Worm (Caenorhabditis elegans) whole organism, late embryonic: ENCODE measurements around the gene try-14.

Experiments
- C08G9.2 ChIP-seq: sonication (generic microtip); optimal IDR thresholded peaks from 2 replicates; lab custom pipeline; 2016; ENCODE audit warnings: mild to moderate bottlenecking, missing genetic modification characterization, moderate library complexity, missing compliant biosample characterization
- C38D4.7 ChIP-seq: fragments of 200-800 bp; sonication (Bioruptor generic); optimal IDR thresholded peaks from 2 replicates; lab custom pipeline; 2018; ENCODE audit warnings: mild to moderate bottlenecking, missing genetic modification characterization, moderate library complexity, missing compliant biosample characterization
- K09A11.1 ChIP-seq: sonication (generic microtip); optimal IDR thresholded peaks from 2 replicates; lab custom pipeline; 2017; ENCODE audit warnings: antibody characterized with exemption, mild to moderate bottlenecking, missing genetic modification characterization, missing compliant biosample characterization; ENCODE audit not compliant: insufficient read depth
- Y22D7AL.16 ChIP-seq: sonication (generic microtip); optimal IDR thresholded peaks from 2 replicates; lab custom pipeline; 2016; ENCODE audit warnings: missing genetic modification characterization, missing compliant biosample characterization
- ahr-1 ChIP-seq: sonication (generic microtip); optimal IDR thresholded peaks from 2 replicates; lab custom pipeline; 2016; ENCODE audit warnings: missing genetic modification characterization, missing compliant biosample characterization
- ceh-14 ChIP-seq: sonication (generic microtip); optimal IDR thresholded peaks from 2 replicates; lab custom pipeline; 2016; ENCODE audit warnings: missing genotype, missing genetic modification characterization, missing compliant biosample characterization
- ceh-2 ChIP-seq: sonication (generic microtip); optimal IDR thresholded peaks from 2 replicates; lab custom pipeline; 2016; ENCODE audit warnings: missing genotype, missing genetic modification characterization, missing compliant biosample characterization
- ceh-22 ChIP-seq: sonication (generic microtip); optimal IDR thresholded peaks from 2 replicates; lab custom pipeline; 2017; ENCODE audit warnings: missing biosample characterization, missing genetic modification characterization
- ceh-24 ChIP-seq: sonication (generic microtip); optimal IDR thresholded peaks from 2 replicates; lab custom pipeline; 2016; ENCODE audit warnings: mild to moderate bottlenecking, missing genetic modification characterization, missing compliant biosample characterization
- ceh-30 ChIP-seq: fragments of 150-350 bp; optimal IDR thresholded peaks from 2 replicates; lab custom pipeline; 2014; ENCODE audit warnings: missing biosample characterization, missing genetic modification characterization
- ceh-31 ChIP-seq: sonication (generic microtip); optimal IDR thresholded peaks from 2 replicates; lab custom pipeline; 2016; ENCODE audit warnings: missing genetic modification characterization, missing compliant biosample characterization
- ceh-34 ChIP-seq: sonication (generic microtip); optimal IDR thresholded peaks from 2 replicates; lab custom pipeline; 2016; ENCODE audit warnings: mild to moderate bottlenecking, missing genetic modification characterization, missing compliant biosample characterization
- ceh-6 ChIP-seq: fragments of 200-800 bp; sonication (Bioruptor generic); optimal IDR thresholded peaks from 2 replicates; lab custom pipeline; 2018; ENCODE audit warnings: mild to moderate bottlenecking, missing genetic modification characterization, missing compliant biosample characterization
- ets-4 ChIP-seq: sonication (generic microtip); optimal IDR thresholded peaks from 2 replicates; lab custom pipeline; 2016; ENCODE audit warnings: missing genetic modification characterization, missing compliant biosample characterization
- fax-1 ChIP-seq: sonication (generic microtip); optimal IDR thresholded peaks from 2 replicates; lab custom pipeline; 2016; ENCODE audit warnings: missing genotype, missing genetic modification characterization, missing compliant biosample characterization
- fkh-10 ChIP-seq: fragments of 150-350 bp; optimal IDR thresholded peaks from 2 replicates; lab custom pipeline; 2014; ENCODE audit warnings: missing biosample characterization, missing genetic modification reagents, missing genetic modification characterization
- hlh-13 ChIP-seq: fragments of 200-800 bp; sonication (Bioruptor generic); optimal IDR thresholded peaks from 2 replicates; lab custom pipeline; 2018; ENCODE audit warnings: mild to moderate bottlenecking, missing genetic modification characterization, missing compliant biosample characterization
- hlh-15 ChIP-seq: sonication (generic microtip); optimal IDR thresholded peaks from 2 replicates; lab custom pipeline; 2016; ENCODE audit warnings: missing genetic modification characterization, missing compliant biosample characterization
- hlh-30 ChIP-seq: sonication (generic microtip); optimal IDR thresholded peaks from 2 replicates; lab custom pipeline; 2017; ENCODE audit warnings: antibody characterized with exemption, missing genetic modification characterization, missing compliant biosample characterization; ENCODE audit not compliant: insufficient read depth
- hlh-6 ChIP-seq: sonication (generic microtip); optimal IDR thresholded peaks from 2 replicates; lab custom pipeline; 2016; ENCODE audit warnings: missing genotype, missing genetic modification characterization, missing compliant biosample characterization
- hlh-8 ChIP-seq: sonication (generic microtip); optimal IDR thresholded peaks from 2 replicates; lab custom pipeline; 2016; ENCODE audit warnings: missing genotype, missing genetic modification characterization, missing compliant biosample characterization
- madf-2 ChIP-seq: sonication (generic microtip); optimal IDR thresholded peaks from 2 replicates; lab custom pipeline; 2017; ENCODE audit warnings: missing genetic modification characterization, missing compliant biosample characterization
- mec-3 ChIP-seq: sonication (generic microtip); optimal IDR thresholded peaks from 2 replicates; lab custom pipeline; 2016; ENCODE audit warnings: borderline replicate concordance, missing genetic modification characterization, missing compliant biosample characterization
- nfya-1 ChIP-seq: sonication (generic microtip); optimal IDR thresholded peaks from 2 replicates; lab custom pipeline; 2017; ENCODE audit warnings: missing genetic modification characterization, mild to moderate bottlenecking, missing compliant biosample characterization, antibody characterized with exemption, moderate library complexity
- npax-4 ChIP-seq: sonication (generic microtip); optimal IDR thresholded peaks from 2 replicates; lab custom pipeline; 2016; ENCODE audit warnings: missing genetic modification characterization, missing compliant biosample characterization
- odd-2 ChIP-seq: sonication (generic microtip); optimal IDR thresholded peaks from 2 replicates; lab custom pipeline; 2017; ENCODE audit warnings: antibody characterized with exemption, mild to moderate bottlenecking, missing genetic modification characterization, missing compliant biosample characterization
- pha-4 ChIP-seq: fragments of 150-350 bp; optimal IDR thresholded peaks from 2 replicates; lab custom pipeline; 2018; ENCODE audit warnings: missing biosample characterization, missing genetic modification reagents, missing genetic modification characterization
- pqm-1 ChIP-seq: sonication (generic microtip); optimal IDR thresholded peaks from 2 replicates; lab custom pipeline; 2016; ENCODE audit warnings: missing genetic modification characterization, missing compliant biosample characterization
- ref-2 ChIP-seq: sonication (generic microtip); optimal IDR thresholded peaks from 2 replicates; lab custom pipeline; 2016; ENCODE audit warnings: missing genetic modification characterization, missing compliant biosample characterization
- rnt-1 ChIP-seq: sonication (generic microtip); optimal IDR thresholded peaks from 2 replicates; lab custom pipeline; 2016; ENCODE audit warnings: missing genetic modification characterization, missing compliant biosample characterization
- sdc-2 ChIP-seq: sonication (generic microtip); optimal IDR thresholded peaks from 2 replicates; lab custom pipeline; 2016; ENCODE audit warnings: missing genotype, missing genetic modification characterization, missing compliant biosample characterization
- tbx-2 ChIP-seq: sonication (generic microtip); optimal IDR thresholded peaks from 2 replicates; lab custom pipeline; 2016; ENCODE audit warnings: missing genetic modification characterization, missing compliant biosample characterization
- tbx-7 ChIP-seq: sonication (generic microtip); optimal IDR thresholded peaks from 2 replicates; lab custom pipeline; 2016; ENCODE audit warnings: missing genotype, missing genetic modification characterization, missing compliant biosample characterization
- ttx-3 ChIP-seq: sonication (generic microtip); optimal IDR thresholded peaks from 2 replicates; lab custom pipeline; 2016; ENCODE audit warnings: missing genetic modification reagents, missing genetic modification characterization, missing compliant biosample characterization
- unc-42 ChIP-seq: sonication (generic microtip); optimal IDR thresholded peaks from 2 replicates; lab custom pipeline; 2016; ENCODE audit warnings: missing genotype, missing genetic modification characterization, missing compliant biosample characterization
- zip-5 ChIP-seq: sonication (generic microtip); optimal IDR thresholded peaks from 2 replicates; lab custom pipeline; 2016; ENCODE audit warnings: missing genetic modification characterization, missing compliant biosample characterization

try-14 gene

ce11 chrX:7500970-7501369, 5.6 kb upstream of the try-14 start, which contains the start of gene uggt-1 (continued):
- TF ChIP-seq K09A11.1 (tag; lab: Kevin White, UChicago) (no peak), Y22D7AL.16 (tag; lab: Kevin White, UChicago) (peak; percentile 23), tbx-7 (tag; lab: Kevin White, UChicago) (no peak), hlh-30 (tag; lab: Kevin White, UChicago) (peak; percentile 78), npax-4 (tag; lab: Kevin White, UChicago) (no peak), hlh-13 (GFP tag; lab: Kevin White, UChicago) (no peak), unc-42 (tag; lab: Kevin White, UChicago) (peak; percentile 95)

- TF ChIP-seq hlh-15 (tag; lab: Kevin White, UChicago) = no peak
- no peak for TF ChIP-seq ets-4 (tag; lab: Kevin White, UChicago)
- TF ChIP-seq sdc-2 = no peak
- no peak for TF ChIP-seq ceh-34 (tag; lab: Kevin White, UChicago)
- no peak for TF ChIP-seq ceh-6 (GFP tag; lab: Kevin White, UChicago)
- no peak for TF ChIP-seq ref-2
- TF ChIP-seq hlh-8 (tag; lab: Kevin White, UChicago) = no peak
- TF ChIP-seq pqm-1 (tag; lab: Kevin White, UChicago) = no peak
- no peak for TF ChIP-seq fax-1 (tag; lab: Kevin White, UChicago)
- no peak for TF ChIP-seq ceh-31 (tag; lab: Kevin White, UChicago)
- no peak for TF ChIP-seq C38D4.7 (GFP tag; lab: Kevin White, UChicago)
- TF ChIP-seq ceh-2 (tag; lab: Kevin White, UChicago) = no peak
- TF ChIP-seq C08G9.2 = no peak
- TF ChIP-seq, all 69 proteins: peak for 0
Observed at ce11 chrX:7493020-7493419, 2.4 kb downstream of the try-14 start, which contains the start of gene F48E3.2. F48E3.2 (minus strand) TSS chrX:7493120.

ce11 chrX:7491521-7491920, 3.9 kb downstream of the try-14 start:
- no peak for TF ChIP-seq ceh-22
- no peak for TF ChIP-seq nfya-1 (tag; lab: Kevin White, UChicago)
- TF ChIP-seq ceh-14 (tag; lab: Kevin White, UChicago) = no peak
- no peak for TF ChIP-seq zip-5
- TF ChIP-seq pha-4 (tag; lab: Kevin White, UChicago) = no peak
- no peak for TF ChIP-seq ahr-1 (tag; lab: Kevin White, UChicago)
- no peak for TF ChIP-seq ceh-24 (tag; lab: Kevin White, UChicago)
- no peak for TF ChIP-seq madf-2
- TF ChIP-seq hlh-15 (tag; lab: Kevin White, UChicago) = no peak
- no peak for TF ChIP-seq ttx-3
- no peak for TF ChIP-seq tbx-7 (tag; lab: Kevin White, UChicago)
- no peak for TF ChIP-seq ets-4 (tag; lab: Kevin White, UChicago)
- no peak for TF ChIP-seq hlh-8 (tag; lab: Kevin White, UChicago)

- TF ChIP-seq C08G9.2 (peak; percentile 15), fkh-10 (GFP tag; lab: Kevin White, UChicago) (no peak), nfya-1 (tag; lab: Kevin White, UChicago) (peak; percentile 10), odd-2 (tag; lab: Kevin White, UChicago) (no peak), tbx-2 (peak; percentile 49), rnt-1 (tag; lab: Kevin White, UChicago) (peak; percentile 90), mec-3 (tag; lab: Kevin White, UChicago) (no peak), hlh-6 (tag; lab: Kevin White, UChicago) (peak; percentile 14), ceh-31 (tag; lab: Kevin White, UChicago) (peak; percentile 54), ref-2 (peak; percentile 22), ceh-30 (tag; lab: Kevin White, UChicago) (no peak)
Observed at ce11 chrX:7485748-7486147, 9.6 kb downstream of the try-14 start, which contains the start of gene gly-12. gly-12 (plus strand) TSS chrX:7485864.
